Worm (Caenorhabditis elegans): Measurements from ENCODE around the gene nhr-115.
"Not testable (repeated sequence)": the region's sequence is repeated elsewhere in the genome, so short reads cannot be mapped to it uniquely, and the experiment has no call there.

The nhr-115 gene

ce11 chrV:2290329-2290728, 2.0 kb upstream of the nhr-115 start, which contains the start of gene nhr-225:
Gene nhr-225, minus strand, starts transcription at chrV:2290474.
- TF ChIP-seq cog-1 (tag; optimal IDR thresholded peaks at IDR 0.05) (no peak), flt-1 (GFP tag; IDR thresholded peaks at IDR 0.05) (no peak), ztf-23 (GFP tag; IDR thresholded peaks at IDR 0.05) (no peak), med-1 (GFP tag; optimal IDR thresholded peaks at IDR 0.05; ENCODE audit: insufficient read depth) (no peak), ztf-29 (GFP tag; IDR thresholded peaks at IDR 0.05) (no peak), T22C8.4 (GFP tag; IDR thresholded peaks at IDR 0.05) (no peak), ref-1 (GFP tag; conservative IDR thresholded peaks at IDR 0.05) (no peak), klf-2 (GFP tag; conservative IDR thresholded peaks at IDR 0.05) (no peak), tab-1 (GFP tag; IDR thresholded peaks at IDR 0.05) (no peak)

ce11 chrV:2294577-2294976, 2.2 kb downstream of the nhr-115 start, which contains the start of gene nhr-226:
Gene nhr-226, plus strand, starts transcription at chrV:2294877.
- TF ChIP-seq ref-1 (GFP tag; conservative IDR thresholded peaks at IDR 0.05) (no peak), ztf-29 (GFP tag; IDR thresholded peaks at IDR 0.05) (no peak), tab-1 (GFP tag; IDR thresholded peaks at IDR 0.05) (no peak), cog-1 (tag; optimal IDR thresholded peaks at IDR 0.05) (no peak), flt-1 (GFP tag; IDR thresholded peaks at IDR 0.05) (no peak), T22C8.4 (GFP tag; IDR thresholded peaks at IDR 0.05) (no peak), klf-2 (GFP tag; conservative IDR thresholded peaks at IDR 0.05) (no peak), med-1 (GFP tag; optimal IDR thresholded peaks at IDR 0.05; ENCODE audit: insufficient read depth) (no peak), ztf-23 (GFP tag; IDR thresholded peaks at IDR 0.05) (no peak)

- TF ChIP-seq tab-1 (GFP tag; IDR thresholded peaks at IDR 0.05) (no peak), T22C8.4 (GFP tag; IDR thresholded peaks at IDR 0.05) (no peak), med-1 (GFP tag; optimal IDR thresholded peaks at IDR 0.05; ENCODE audit: insufficient read depth) (no peak), ztf-29 (GFP tag; IDR thresholded peaks at IDR 0.05) (no peak), ref-1 (GFP tag; conservative IDR thresholded peaks at IDR 0.05) (no peak), klf-2 (GFP tag; conservative IDR thresholded peaks at IDR 0.05) (no peak), cog-1 (tag; optimal IDR thresholded peaks at IDR 0.05) (no peak), flt-1 (GFP tag; IDR thresholded peaks at IDR 0.05) (no peak), ztf-23 (GFP tag; IDR thresholded peaks at IDR 0.05) (no peak)
Observed at ce11 chrV:2300905-2301304, 8.6 kb downstream of the nhr-115 start, which contains the start of gene Y19D10B.8. Gene Y19D10B.8, minus strand, starts transcription at chrV:2301005.

ce11 chrV:2303775-2304174, 11.4 kb downstream of the nhr-115 start, which contains the start of gene irld-15:
Gene irld-15, minus strand, starts transcription at chrV:2303875.
- TF ChIP-seq ref-1 (GFP tag; conservative IDR thresholded peaks at IDR 0.05) (no peak), flt-1 (GFP tag; IDR thresholded peaks at IDR 0.05) (no peak), ztf-29 (GFP tag; IDR thresholded peaks at IDR 0.05) (no peak), tab-1 (GFP tag; IDR thresholded peaks at IDR 0.05) (no peak), klf-2 (GFP tag; conservative IDR thresholded peaks at IDR 0.05) (no peak), ztf-23 (GFP tag; IDR thresholded peaks at IDR 0.05) (no peak), med-1 (GFP tag; optimal IDR thresholded peaks at IDR 0.05; ENCODE audit: insufficient read depth) (no peak), T22C8.4 (GFP tag; IDR thresholded peaks at IDR 0.05) (no peak), cog-1 (tag; optimal IDR thresholded peaks at IDR 0.05) (no peak)

ce11 chrV:2306383-2306782, 14.0 kb downstream of the nhr-115 start:
- TF ChIP-seq tab-1 (GFP tag; IDR thresholded peaks at IDR 0.05) (no peak), ref-1 (GFP tag; conservative IDR thresholded peaks at IDR 0.05) (no peak), cog-1 (tag; optimal IDR thresholded peaks at IDR 0.05) (no peak), ztf-29 (GFP tag; IDR thresholded peaks at IDR 0.05) (no peak), med-1 (GFP tag; optimal IDR thresholded peaks at IDR 0.05; ENCODE audit: insufficient read depth) (no peak)

ce11 chrV:2308246-2308645, 15.9 kb downstream of the nhr-115 start:
- TF ChIP-seq ztf-23 (GFP tag; IDR thresholded peaks at IDR 0.05) (no peak), flt-1 (GFP tag; IDR thresholded peaks at IDR 0.05) (no peak), cog-1 (tag; optimal IDR thresholded peaks at IDR 0.05) (no peak), ref-1 (GFP tag; conservative IDR thresholded peaks at IDR 0.05) (no peak), klf-2 (GFP tag; conservative IDR thresholded peaks at IDR 0.05) (no peak), T22C8.4 (GFP tag; IDR thresholded peaks at IDR 0.05) (no peak), tab-1 (GFP tag; IDR thresholded peaks at IDR 0.05) (no peak), ztf-29 (GFP tag; IDR thresholded peaks at IDR 0.05) (no peak), med-1 (GFP tag; optimal IDR thresholded peaks at IDR 0.05; ENCODE audit: insufficient read depth) (no peak)

ce11 chrV:2321001-2321400, 28.7 kb downstream of the nhr-115 start, which contains the start of gene Y19D10B.6:
Gene Y19D10B.6, minus strand, starts transcription at chrV:2321101.
- TF ChIP-seq ref-1 (GFP tag; conservative IDR thresholded peaks at IDR 0.05); ztf-23 (GFP tag; IDR thresholded peaks at IDR 0.05); ztf-29 (GFP tag; IDR thresholded peaks at IDR 0.05): not testable (repeated sequence)

ce11 chrV:2322466-2322865, 30.1 kb downstream of the nhr-115 start, which contains the start of gene pud-1.2:
Gene pud-1.2, minus strand, starts transcription at chrV:2322566.
- TF ChIP-seq ref-1 (GFP tag; conservative IDR thresholded peaks at IDR 0.05); klf-2 (GFP tag; conservative IDR thresholded peaks at IDR 0.05); T22C8.4 (GFP tag; IDR thresholded peaks at IDR 0.05): not testable (repeated sequence)

- no peak for TF ChIP-seq ztf-29 (GFP tag; IDR thresholded peaks at IDR 0.05)
- TF ChIP-seq tab-1 (GFP tag; IDR thresholded peaks at IDR 0.05), result no peak
- TF ChIP-seq flt-1 (GFP tag; IDR thresholded peaks at IDR 0.05), result no peak
- no peak for TF ChIP-seq ref-1 (GFP tag; conservative IDR thresholded peaks at IDR 0.05)
- TF ChIP-seq T22C8.4 (GFP tag; IDR thresholded peaks at IDR 0.05), result no peak
- no peak for TF ChIP-seq klf-2 (GFP tag; conservative IDR thresholded peaks at IDR 0.05)
- TF ChIP-seq med-1 (GFP tag; optimal IDR thresholded peaks at IDR 0.05; ENCODE audit: insufficient read depth), result no peak
- no peak for TF ChIP-seq cog-1 (tag; optimal IDR thresholded peaks at IDR 0.05)
- no peak for TF ChIP-seq ztf-23 (GFP tag; IDR thresholded peaks at IDR 0.05)
Observed at ce11 chrV:2324260-2324659, 31.9 kb downstream of the nhr-115 start.

ce11 chrV:2325052-2325451, 32.7 kb downstream of the nhr-115 start, which contains the start of gene pud-3:
Gene pud-3, minus strand, starts transcription at chrV:2325152.
- TF ChIP-seq ztf-23 (GFP tag; IDR thresholded peaks at IDR 0.05), result no peak
- TF ChIP-seq ref-1 (GFP tag; conservative IDR thresholded peaks at IDR 0.05), result no peak
- TF ChIP-seq cog-1 (tag; optimal IDR thresholded peaks at IDR 0.05), result no peak
- no peak for TF ChIP-seq med-1 (GFP tag; optimal IDR thresholded peaks at IDR 0.05; ENCODE audit: insufficient read depth)
- TF ChIP-seq tab-1 (GFP tag; IDR thresholded peaks at IDR 0.05), result no peak
- TF ChIP-seq T22C8.4 (GFP tag; IDR thresholded peaks at IDR 0.05), result no peak
- TF ChIP-seq ztf-29 (GFP tag; IDR thresholded peaks at IDR 0.05), result no peak
- TF ChIP-seq flt-1 (GFP tag; IDR thresholded peaks at IDR 0.05), result no peak
- no peak for TF ChIP-seq klf-2 (GFP tag; conservative IDR thresholded peaks at IDR 0.05)
